Worm (Caenorhabditis elegans): ENCODE data around the gene Y49F6A.11.

DNA sequence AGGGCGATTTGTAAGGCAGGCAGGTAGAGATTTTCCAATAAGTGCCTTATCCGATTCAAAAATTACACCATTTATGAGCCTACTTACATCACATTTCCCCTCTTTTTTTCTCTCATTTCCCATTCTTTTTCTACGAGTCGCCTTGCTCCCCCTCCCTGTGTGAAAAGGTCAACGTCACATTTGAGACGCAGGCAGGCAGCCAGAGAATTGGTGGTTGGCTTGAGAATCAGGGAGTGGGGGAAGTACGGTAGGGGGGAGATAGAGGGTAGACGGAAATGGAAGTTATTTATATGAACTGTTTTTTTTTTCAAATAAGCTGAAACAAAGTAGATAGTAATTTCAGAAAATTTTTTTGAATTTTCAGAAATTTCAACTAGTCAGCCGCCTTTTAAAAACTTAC, 18.0 kb upstream of the Y49F6A.11 start:
- TF ChIP-seq fkh-10 (GFP tag; optimal IDR thresholded peaks at IDR 0.05) (no peak), gmeb-2 (tag; optimal IDR thresholded peaks at IDR 0.05) (no peak), ceh-31 (tag; optimal IDR thresholded peaks at IDR 0.05) (no peak), dve-1 (tag; optimal IDR thresholded peaks at IDR 0.05) (no peak), ceh-48 (tag; optimal IDR thresholded peaks at IDR 0.05) (no peak), tbx-7 (tag; optimal IDR thresholded peaks at IDR 0.05) (no peak), nfya-1 (tag; optimal IDR thresholded peaks at IDR 0.05) (peak; percentile 94), dmd-4 (tag; optimal IDR thresholded peaks at IDR 0.05; ENCODE audit: borderline replicate concordance) (no peak), pha-2 (tag; optimal IDR thresholded peaks at IDR 0.05) (no peak), ahr-1 (tag; optimal IDR thresholded peaks at IDR 0.05) (no peak), ttx-3 (tag; optimal IDR thresholded peaks at IDR 0.05) (no peak), pqm-1 (tag; optimal IDR thresholded peaks at IDR 0.05) (no peak), C38D4.7 (GFP tag; optimal IDR thresholded peaks at IDR 0.05) (no peak)

Data from whole organism, late embryonic.